Fruit fly (Drosophila melanogaster) whole organism: ENCODE data around the gene Chd64.

ENCODE experiments used
- pan ChIP-seq: fragments of >200 bp; optimal IDR thresholded peaks from 2 replicates; lab custom pipeline; 2017
- psq ChIP-seq: fragments of >200 bp; optimal IDR thresholded peaks from 2 replicates; lab custom pipeline; 2017

DNA sequence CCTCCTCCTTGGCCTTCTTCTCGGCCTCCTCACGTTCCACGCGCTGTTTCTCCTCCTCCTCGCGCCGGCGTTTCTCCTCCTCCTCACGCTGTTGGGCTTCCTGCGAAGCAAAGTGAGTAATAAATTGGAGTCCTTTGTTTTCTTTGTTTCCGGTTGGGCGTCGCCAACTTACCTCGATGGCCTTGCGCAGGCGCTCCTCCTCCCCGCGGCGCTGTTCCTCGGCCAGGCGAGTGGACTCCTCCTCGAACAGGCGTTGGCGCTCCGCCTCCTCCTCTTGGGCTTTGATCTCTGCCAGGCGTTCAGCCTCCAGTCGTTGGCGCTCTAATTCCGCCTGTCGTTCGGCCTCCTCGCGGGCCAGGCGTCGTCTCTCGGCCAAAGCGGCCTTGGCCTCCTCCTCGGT, 3.5 kb upstream of the Chd64 start:
- TF ChIP-seq psq (no peak), pan (lab: Kevin White, UChicago) (no peak)
